Fruit fly (Drosophila melanogaster) whole organism, embryonic: ENCODE results near the gene CG18063.

ENCODE experiments used
- Bdp1 ChIP-seq: fragments of 200-800 bp; sonication (Bioruptor generic); optimal IDR thresholded peaks from 3 replicates; lab custom pipeline; 2016; ENCODE audit warnings: missing biosample characterization, missing genetic modification characterization
- C15 ChIP-seq: fragments of 200-800 bp; sonication (Bioruptor generic); IDR thresholded peaks from 3 replicates; pipeline ENCODE4 v1.3.6; 2022; ENCODE audit warnings: missing biosample characterization, missing genetic modification characterization
- CG1024 ChIP-seq: fragments of 200-800 bp; sonication (Bioruptor generic); IDR thresholded peaks from 2 replicates; pipeline ENCODE4 v1.3.6; 2022; ENCODE audit warnings: missing biosample characterization, missing genetic modification characterization
- CG10321 ChIP-seq: fragments of 200-800 bp; sonication (Bioruptor generic); IDR thresholded peaks from 2 replicates; pipeline ENCODE4 v1.3.6; 2022; ENCODE audit warnings: missing biosample characterization, missing genetic modification characterization
- CG12744 ChIP-seq: fragments of 200-800 bp; sonication (Bioruptor generic); optimal IDR thresholded peaks from 2 replicates; lab custom pipeline; 2016; ENCODE audit warnings: missing biosample characterization, missing genetic modification characterization
- CG15011 ChIP-seq: fragments of 200-800 bp; sonication (Bioruptor generic); optimal IDR thresholded peaks from 3 replicates; lab custom pipeline; 2018; ENCODE audit warnings: missing biosample characterization, mild to moderate bottlenecking, missing genetic modification characterization
- CG15269 ChIP-seq: fragments of 200-800 bp; sonication (Bioruptor generic); optimal IDR thresholded peaks from 2 replicates; lab custom pipeline; 2018; ENCODE audit warnings: missing biosample characterization, mild to moderate bottlenecking, missing genetic modification characterization, moderate library complexity
- CG1529 ChIP-seq: fragments of 200-800 bp; sonication (Bioruptor generic); optimal IDR thresholded peaks from 3 replicates; lab custom pipeline; 2018; ENCODE audit warnings: missing biosample characterization, missing genetic modification characterization
- CG16779 ChIP-seq: fragments of 200-800 bp; sonication (Bioruptor generic); IDR thresholded peaks from 2 replicates; pipeline ENCODE4 v1.3.6; 2022; ENCODE audit warnings: missing biosample characterization, missing genetic modification characterization
- CG17359 ChIP-seq: fragments of 200-800 bp; sonication (Bioruptor generic); optimal IDR thresholded peaks from 3 replicates; lab custom pipeline; 2018; ENCODE audit warnings: missing biosample characterization, mild to moderate bottlenecking, missing genetic modification characterization, moderate library complexity
- CG17385 ChIP-seq: fragments of 200-800 bp; sonication (Bioruptor generic); optimal IDR thresholded peaks from 3 replicates; lab custom pipeline; 2018; ENCODE audit warnings: missing biosample characterization, mild to moderate bottlenecking, missing genetic modification characterization
- CG17802 ChIP-seq: fragments of 200-800 bp; sonication (Bioruptor generic); optimal IDR thresholded peaks from 2 replicates; lab custom pipeline; 2018; ENCODE audit warnings: missing biosample characterization, mild to moderate bottlenecking, missing genetic modification characterization, moderate library complexity
- CG1832 ChIP-seq: fragments of 200-800 bp; sonication (Bioruptor generic); optimal IDR thresholded peaks from 2 replicates; lab custom pipeline; 2017; ENCODE audit warnings: missing biosample characterization, mild to moderate bottlenecking, missing genetic modification characterization, inconsistent platforms
- CG18619 ChIP-seq: fragments of 200-800 bp; sonication (Bioruptor generic); optimal IDR thresholded peaks from 3 replicates; lab custom pipeline; 2017; ENCODE audit warnings: missing biosample characterization, mild to moderate bottlenecking, missing genetic modification characterization
- CG30020 ChIP-seq: fragments of 200-800 bp; optimal IDR thresholded peaks from 2 replicates; lab custom pipeline; 2019; ENCODE audit warnings: missing biosample characterization, mild to moderate bottlenecking, missing genetic modification characterization, moderate library complexity
- CG31224 ChIP-seq: fragments of 200-800 bp; sonication (Bioruptor generic); IDR thresholded peaks from 2 replicates; pipeline ENCODE4 v1.3.6; 2022; ENCODE audit warnings: missing biosample characterization, missing genetic modification characterization
- CG31441 ChIP-seq: fragments of 200-800 bp; sonication (Bioruptor generic); IDR thresholded peaks from 2 replicates; pipeline ENCODE4 v1.3.6; 2022; ENCODE audit warnings: missing biosample characterization, missing genetic modification characterization
- CG3726 ChIP-seq: fragments of 200-800 bp; sonication (Bioruptor generic); IDR thresholded peaks from 3 replicates; pipeline ENCODE4, ENCODE4 v1.3.6; 2022; ENCODE audit warnings: missing biosample characterization, missing genetic modification characterization
- CG7357 ChIP-seq: fragments of 200-800 bp; sonication (Bioruptor generic); IDR thresholded peaks from 3 replicates; pipeline ENCODE4 v1.3.6; 2022; ENCODE audit warnings: missing biosample characterization, missing genetic modification characterization
- CG8388 ChIP-seq: fragments of 200-800 bp; sonication (Bioruptor generic); optimal IDR thresholded peaks from 2 replicates; lab custom pipeline; 2019; ENCODE audit warnings: missing biosample characterization, mild to moderate bottlenecking, missing genetic modification characterization, moderate library complexity
- CG8478 ChIP-seq: fragments of >200 bp; optimal IDR thresholded peaks from 2 replicates; lab custom pipeline; 2018
- CG9797 ChIP-seq: fragments of 200-800 bp; sonication (Bioruptor generic); optimal IDR thresholded peaks from 3 replicates; lab custom pipeline; 2018; ENCODE audit warnings: missing biosample characterization, mild to moderate bottlenecking, missing genetic modification characterization
- CG9817 ChIP-seq: fragments of 200-800 bp; sonication (Bioruptor generic); optimal IDR thresholded peaks from 2 replicates; lab custom pipeline; 2018; ENCODE audit warnings: missing biosample characterization, mild to moderate bottlenecking, missing genetic modification characterization, moderate library complexity
- CHES-1-like ChIP-seq: fragments of 200-800 bp; sonication (Bioruptor generic); optimal IDR thresholded peaks from 2 replicates; lab custom pipeline; 2016; ENCODE audit warnings: missing biosample characterization, missing genetic modification characterization
- Dek ChIP-seq: fragments of 200-800 bp; sonication (Bioruptor generic); optimal IDR thresholded peaks from 3 replicates; lab custom pipeline; 2019; ENCODE audit warnings: missing biosample characterization, mild to moderate bottlenecking, missing genetic modification characterization, moderate library complexity
- Dip2 ChIP-seq: fragments of 200-800 bp; sonication (Bioruptor generic); IDR thresholded peaks from 2 replicates; pipeline ENCODE4 v1.3.6; 2022; ENCODE audit warnings: missing biosample characterization, missing genetic modification characterization
- Doc3 ChIP-seq: fragments of 200-800 bp; sonication (Bioruptor generic); IDR thresholded peaks from 3 replicates; pipeline ENCODE4 v1.3.6; 2022; ENCODE audit warnings: missing biosample characterization, missing genetic modification characterization; ENCODE audit not compliant: partially characterized antibody
- Fer3 ChIP-seq: fragments of 200-800 bp; sonication (Bioruptor generic); optimal IDR thresholded peaks from 2 replicates; lab custom pipeline; 2018; ENCODE audit warnings: missing biosample characterization, mild to moderate bottlenecking, missing genetic modification characterization, moderate library complexity
- Mes4 ChIP-seq: fragments of 200-800 bp; sonication (Bioruptor generic); optimal IDR thresholded peaks from 2 replicates; lab custom pipeline; 2016; ENCODE audit warnings: missing biosample characterization, missing genetic modification characterization
- Rx ChIP-seq: fragments of 200-800 bp; sonication (Bioruptor generic); IDR thresholded peaks from 2 replicates; pipeline ENCODE4 v1.3.6; 2022; ENCODE audit warnings: missing biosample characterization, missing genetic modification characterization
- Six4 ChIP-seq: fragments of 200-800 bp; sonication (Bioruptor generic); optimal IDR thresholded peaks from 2 replicates; lab custom pipeline; 2016; ENCODE audit warnings: missing biosample characterization, missing genetic modification characterization
- ab ChIP-seq: fragments of 200-800 bp; sonication (Bioruptor generic); optimal IDR thresholded peaks from 2 replicates; lab custom pipeline; 2016; ENCODE audit warnings: missing biosample characterization, missing genetic modification characterization
- abd-A ChIP-seq: fragments of 200-800 bp; sonication (Bioruptor generic); optimal IDR thresholded peaks from 3 replicates; lab custom pipeline; 2019; ENCODE audit warnings: missing biosample characterization, mild to moderate bottlenecking, missing genetic modification characterization, moderate library complexity
- btn ChIP-seq: fragments of 200-800 bp; sonication (Bioruptor generic); optimal IDR thresholded peaks from 2 replicates; lab custom pipeline; 2016; ENCODE audit warnings: missing biosample characterization, missing genetic modification characterization
- chif ChIP-seq, 2 experiments: fragments of 200-800 bp; sonication (Bioruptor generic); optimal IDR thresholded peaks; 3 replicates each; lab custom pipeline; 2016; ENCODE audit warnings: missing biosample characterization in 2 of 2, missing genetic modification characterization in 2 of 2
- ci ChIP-seq: fragments of 200-800 bp; sonication (Bioruptor generic); IDR thresholded peaks from 3 replicates; pipeline ENCODE4 v1.3.6; 2022; ENCODE audit warnings: missing biosample characterization, missing genetic modification characterization
- crc ChIP-seq: fragments of 200-800 bp; sonication (Bioruptor generic); optimal IDR thresholded peaks from 2 replicates; lab custom pipeline; 2016; ENCODE audit warnings: missing biosample characterization, missing genetic modification characterization
- croc ChIP-seq: fragments of 200-800 bp; sonication (Bioruptor generic); conservative IDR thresholded peaks from 3 replicates; pipeline ENCODE4 v1.3.6; 2022; ENCODE audit warnings: missing biosample characterization, missing genetic modification characterization
- ems ChIP-seq: fragments of 200-800 bp; sonication (Bioruptor generic); optimal IDR thresholded peaks from 3 replicates; lab custom pipeline; 2016; ENCODE audit warnings: missing biosample characterization, missing genetic modification characterization
- esg ChIP-seq: fragments of 200-800 bp; sonication (Bioruptor generic); conservative IDR thresholded peaks from 2 replicates; pipeline ENCODE4 v1.3.6; 2022; ENCODE audit warnings: missing biosample characterization, missing genetic modification characterization
- grau ChIP-seq: fragments of 200-800 bp; optimal IDR thresholded peaks from 3 replicates; lab custom pipeline; 2019; ENCODE audit warnings: missing biosample characterization, mild to moderate bottlenecking, missing genetic modification characterization, moderate library complexity
- kni ChIP-seq: fragments of 200-800 bp; sonication (Bioruptor generic); optimal IDR thresholded peaks from 3 replicates; lab custom pipeline; 2017; ENCODE audit warnings: mild to moderate bottlenecking, missing biosample characterization, missing genetic modification reagents, missing genetic modification characterization
- nerfin-1 ChIP-seq: fragments of 200-800 bp; sonication (Bioruptor generic); optimal IDR thresholded peaks from 3 replicates; lab custom pipeline; 2019; ENCODE audit warnings: missing biosample characterization, mild to moderate bottlenecking, missing genetic modification characterization, moderate library complexity
- nerfin-2 ChIP-seq: fragments of 200-800 bp; sonication (Bioruptor generic); IDR thresholded peaks from 2 replicates; pipeline ENCODE4 v1.3.6; 2022; ENCODE audit warnings: missing biosample characterization, missing genetic modification characterization; ENCODE audit not compliant: partially characterized antibody
- stc ChIP-seq: fragments of 200-800 bp; sonication (Bioruptor generic); IDR thresholded peaks from 2 replicates; pipeline ENCODE4 v1.3.6; 2022; ENCODE audit warnings: missing biosample characterization, missing genetic modification characterization
- unc-4 ChIP-seq: fragments of 200-800 bp; sonication (Bioruptor generic); IDR thresholded peaks from 2 replicates; pipeline ENCODE4 v1.3.6; 2022; ENCODE audit warnings: missing biosample characterization, missing genetic modification characterization; ENCODE audit not compliant: partially characterized antibody
- unpg ChIP-seq: fragments of 200-800 bp; sonication (Bioruptor generic); optimal IDR thresholded peaks from 3 replicates; lab custom pipeline; 2018; ENCODE audit warnings: missing biosample characterization, mild to moderate bottlenecking, missing genetic modification characterization, moderate library complexity
- wek ChIP-seq: fragments of 200-800 bp; sonication (Bioruptor generic); optimal IDR thresholded peaks from 3 replicates; lab custom pipeline; 2018; ENCODE audit warnings: missing biosample characterization, mild to moderate bottlenecking, missing genetic modification characterization, moderate library complexity
- z ChIP-seq: fragments of 200-800 bp; sonication (Bioruptor generic); IDR thresholded peaks from 3 replicates; pipeline ENCODE4 v1.3.6; 2022; ENCODE audit warnings: missing biosample characterization, missing genetic modification characterization
- zf30C ChIP-seq: fragments of 200-800 bp; sonication (Bioruptor generic); optimal IDR thresholded peaks from 3 replicates; lab custom pipeline; 2018; ENCODE audit warnings: missing biosample characterization, mild to moderate bottlenecking, missing genetic modification characterization

The CG18063 gene

DNA sequence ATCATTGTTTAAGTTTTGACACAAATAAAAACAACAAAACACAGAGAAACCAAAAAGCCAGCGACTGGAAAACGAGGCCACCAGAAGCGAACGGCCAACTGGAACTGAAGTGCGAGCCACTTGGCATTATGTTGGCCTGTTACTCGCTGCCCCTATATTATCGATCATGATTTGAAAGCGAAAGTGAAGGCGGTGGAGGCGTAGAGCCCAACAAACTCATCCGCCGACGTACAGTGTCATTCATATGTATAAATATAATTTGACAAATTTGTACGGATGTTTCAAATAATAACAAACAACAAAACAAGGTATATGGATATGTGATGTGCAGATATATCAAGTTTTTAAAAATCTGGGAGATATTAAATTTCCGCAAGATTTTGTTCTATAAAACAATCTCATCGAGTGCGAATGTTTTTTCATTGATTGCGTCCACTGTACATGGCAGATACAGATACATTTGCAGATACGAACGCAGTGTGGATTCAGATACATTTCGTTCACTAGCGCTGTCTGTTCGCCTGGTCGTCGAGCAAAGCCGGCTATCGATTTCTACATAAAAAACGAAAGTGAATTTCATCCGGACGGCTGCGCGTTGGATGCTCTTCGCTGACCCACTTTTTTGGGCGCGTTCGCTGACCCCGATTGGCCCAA, 46.6 kb upstream of the CG18063 start (continued):
- TF ChIP-seq Dip2 (GFP tag; lab: Robert Waterston, UW) (peak; percentile 64), chif (GFP tag; optimal IDR thresholded peaks at IDR 0.05; lab: Kevin White, UChicago) (peak; percentile 95 to 97), CG1832 (GFP tag; lab: Kevin White, UChicago) (no peak), wek (GFP tag; lab: Kevin White, UChicago) (peak; percentile 92), stc (GFP tag; lab: Robert Waterston, UW) (peak; percentile 97), Fer3 (peak; percentile 94), abd-A (no peak), CG9797 (GFP tag; lab: Kevin White, UChicago) (peak; percentile 35), CHES-1-like (GFP tag; lab: Kevin White, UChicago) (peak; percentile 91), ab (GFP tag; lab: Kevin White, UChicago) (peak; percentile 83), croc (GFP tag; lab: Robert Waterston, UW) (peak; percentile 93), nerfin-2 (GFP tag; lab: Robert Waterston, UW) (no peak; the same call in 1 of the 2 replicates), CG17359 (tag; lab: Kevin White, UChicago) (peak; percentile 97), unpg (peak; percentile 98), ems (GFP tag; lab: Kevin White, UChicago) (peak; percentile 93), CG7357 (GFP tag; lab: Robert Waterston, UW) (peak; percentile 89), CG3726 (GFP tag; lab: Robert Waterston, UW) (peak; percentile 92), Six4 (GFP tag; lab: Kevin White, UChicago) (peak; percentile 93), CG1024 (GFP tag; lab: Robert Waterston, UW) (peak; percentile 87), CG31224 (peak; percentile 97), C15 (GFP tag; lab: Robert Waterston, UW) (peak; percentile 92), CG15269 (peak; percentile 97), CG18619 (GFP tag; lab: Kevin White, UChicago) (peak; percentile 97), CG15011 (GFP tag; lab: Kevin White, UChicago) (peak; percentile 89), unc-4 (GFP tag; lab: Robert Waterston, UW) (no peak), Rx (GFP tag; lab: Robert Waterston, UW) (peak; percentile 89), Doc3 (GFP tag; lab: Robert Waterston, UW) (no peak), CG12744 (GFP tag; lab: Kevin White, UChicago) (peak; percentile 95), ci (GFP tag; lab: Robert Waterston, UW) (peak; percentile 97), esg (GFP tag; lab: Robert Waterston, UW) (peak; percentile 96), CG17385 (GFP tag; lab: Kevin White, UChicago) (peak; percentile 94), CG8388 (peak; percentile 98), CG30020 (tag; lab: Kevin White, UChicago) (peak; percentile 76), CG31441 (GFP tag; lab: Robert Waterston, UW) (peak; percentile 94), zf30C (GFP tag; lab: Kevin White, UChicago) (no peak), CG16779 (peak; percentile 70; the same call in 1 of the 2 replicates), Bdp1 (GFP tag; lab: Kevin White, UChicago) (peak; percentile 89), CG10321 (peak; percentile 76; the same call in 1 of the 2 replicates), CG8478 (no peak), nerfin-1 (tag; lab: Kevin White, UChicago) (peak; percentile 92), CG1529 (peak; percentile 96), CG9817 (peak; percentile 97), Mes4 (GFP tag; lab: Kevin White, UChicago) (peak; percentile 91), crc (GFP tag; lab: Kevin White, UChicago) (peak; percentile 93), kni (GFP tag; lab: Kevin White, UChicago) (peak; percentile 93), Dek (tag; lab: Kevin White, UChicago) (peak; percentile 91), CG17802 (peak; percentile 88), grau (tag; lab: Kevin White, UChicago) (peak; percentile 96), btn (GFP tag; lab: Kevin White, UChicago) (peak; percentile 93), z (peak; percentile 16; the same call in 1 of the 3 replicates)
